Worm (Caenorhabditis elegans): ENCODE measurements around the gene Y75B8A.23.

The Y75B8A.23 gene

DNA sequence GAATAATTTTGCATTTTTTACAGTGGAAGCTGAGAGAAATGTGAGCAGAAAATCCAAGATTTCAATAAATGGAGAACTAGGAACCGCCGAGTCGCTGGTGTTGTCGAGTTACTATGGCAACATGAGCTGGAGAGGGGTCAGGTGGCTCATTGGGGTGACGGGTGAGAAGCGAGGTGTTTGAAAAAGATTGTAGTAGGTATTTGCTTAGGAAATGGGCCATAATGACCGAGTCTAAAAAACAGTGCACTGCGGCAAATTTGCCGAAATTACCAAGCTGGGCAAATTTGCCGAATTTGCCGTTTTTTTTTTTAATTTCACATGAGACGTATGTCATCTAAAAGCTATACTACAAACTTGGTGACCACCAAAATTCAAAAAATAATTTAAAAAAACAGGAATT lies 48.0 kb upstream of the Y75B8A.23 start, which contains the start of gene osm-12:
Gene osm-12 (minus strand): TSS at position 101 of the 400 bp plus-strand sequence.
- no peak for TF ChIP-seq nfya-1 (tag; optimal IDR thresholded peaks at IDR 0.05)
- no peak for TF ChIP-seq ceh-22 (tag; optimal IDR thresholded peaks at IDR 0.05)
- TF ChIP-seq F13H6.1 (tag; optimal IDR thresholded peaks at IDR 0.05): no peak
- TF ChIP-seq dmd-4 (tag; optimal IDR thresholded peaks at IDR 0.05; ENCODE audit: borderline replicate concordance): no peak
- no peak for TF ChIP-seq ref-2 (tag; optimal IDR thresholded peaks at IDR 0.05)
- TF ChIP-seq pha-2 (tag; optimal IDR thresholded peaks at IDR 0.05): no peak
- no peak for TF ChIP-seq pha-4 (tag; optimal IDR thresholded peaks at IDR 0.05)
- no peak for TF ChIP-seq syd-9 (tag; optimal IDR thresholded peaks at IDR 0.05)
- TF ChIP-seq ets-4 (tag; optimal IDR thresholded peaks at IDR 0.05): no peak
- TF ChIP-seq ttx-3 (tag; optimal IDR thresholded peaks at IDR 0.05): no peak

DNA sequence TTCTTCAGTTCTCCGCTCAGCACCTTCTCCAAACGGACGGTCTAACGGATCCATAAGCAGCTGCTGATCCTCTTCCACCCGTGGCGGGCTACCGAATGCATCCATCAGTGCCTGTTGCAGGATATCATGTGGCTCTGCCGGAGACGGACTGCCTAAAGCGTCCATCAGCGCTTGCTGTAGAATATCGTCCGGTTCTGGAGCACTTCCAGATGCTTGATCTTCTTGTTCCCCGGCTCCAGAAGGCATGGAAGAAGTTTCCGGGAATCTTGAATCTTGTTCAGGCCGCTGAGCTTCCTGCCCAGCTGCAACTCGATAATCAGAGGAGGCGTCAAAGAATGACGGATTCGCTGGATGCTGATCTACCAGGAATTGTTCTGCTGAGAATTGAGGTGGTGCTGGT lies 45.2 kb upstream of the Y75B8A.23 start:
- TF ChIP-seq C38D4.7 (GFP tag; optimal IDR thresholded peaks at IDR 0.05): no peak
- no peak for TF ChIP-seq syd-9 (tag; optimal IDR thresholded peaks at IDR 0.05)

DNA sequence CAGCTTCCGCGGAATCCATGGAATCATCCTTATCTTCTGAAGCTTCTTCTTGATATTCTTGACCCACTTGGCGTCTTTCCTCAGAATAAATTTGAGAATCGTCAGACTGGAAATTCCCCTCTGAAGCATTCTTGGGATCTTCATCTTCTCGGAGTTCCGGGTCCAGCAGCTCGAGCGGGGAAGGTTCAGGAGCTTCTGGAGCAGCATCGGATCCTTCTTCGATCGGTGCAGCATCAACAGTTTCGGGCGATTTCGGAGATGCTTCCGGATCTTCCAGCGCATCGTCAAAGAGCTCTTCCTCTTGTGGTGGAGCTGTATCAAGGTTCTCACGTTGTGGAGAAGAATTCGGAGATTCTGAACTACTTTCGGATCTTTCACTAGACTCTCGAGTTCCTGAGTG lies 42.9 kb upstream of the Y75B8A.23 start:
- TF ChIP-seq sox-2 (GFP tag; IDR thresholded peaks at IDR 0.05) (no peak), ahr-1 (tag; optimal IDR thresholded peaks at IDR 0.05) (no peak), npax-4 (tag; optimal IDR thresholded peaks at IDR 0.05) (no peak), gmeb-2 (tag; optimal IDR thresholded peaks at IDR 0.05) (no peak), ceh-9 (tag; optimal IDR thresholded peaks at IDR 0.05) (no peak), zip-5 (tag; optimal IDR thresholded peaks at IDR 0.05) (no peak), ceh-24 (tag; optimal IDR thresholded peaks at IDR 0.05) (no peak), unc-42 (tag; optimal IDR thresholded peaks at IDR 0.05) (no peak), pqm-1 (tag; optimal IDR thresholded peaks at IDR 0.05) (no peak), ceh-22 (tag; optimal IDR thresholded peaks at IDR 0.05) (no peak), elt-4 (tag; optimal IDR thresholded peaks at IDR 0.05) (no peak)

DNA sequence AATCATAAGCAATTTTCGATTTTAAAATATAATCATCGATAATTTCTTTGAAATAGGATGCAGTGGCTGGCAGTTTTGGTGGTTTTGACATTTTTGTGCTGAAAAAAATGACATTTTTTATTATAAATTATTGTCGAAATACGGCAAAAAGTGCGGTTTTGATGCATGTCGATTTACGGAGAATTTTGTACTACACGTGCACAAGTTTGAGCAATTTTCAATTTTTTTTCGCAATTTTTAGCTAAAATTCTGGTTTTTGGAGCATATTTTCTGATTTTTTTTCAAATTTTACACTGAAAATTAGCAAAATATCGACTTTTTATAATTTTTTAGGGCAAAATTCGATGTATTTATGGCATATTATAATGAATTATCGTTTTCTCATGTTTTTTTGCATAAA lies 34.9 kb upstream of the Y75B8A.23 start, which contains the start of gene Y75B8A.13:
Gene Y75B8A.13 (minus strand): TSS at position 101 of the 400 bp plus-strand sequence.
- TF ChIP-seq sox-2 (GFP tag; IDR thresholded peaks at IDR 0.05): no peak
- no peak for TF ChIP-seq hlh-8 (tag; optimal IDR thresholded peaks at IDR 0.05)
- TF ChIP-seq hlh-6 (tag; optimal IDR thresholded peaks at IDR 0.05): no peak
- TF ChIP-seq C08G9.2 (tag; optimal IDR thresholded peaks at IDR 0.05): no peak
- TF ChIP-seq hlh-30 (tag; optimal IDR thresholded peaks at IDR 0.05; ENCODE audit: insufficient read depth): no peak
- TF ChIP-seq nfya-1 (tag; optimal IDR thresholded peaks at IDR 0.05): no peak
- no peak for TF ChIP-seq F13H6.1 (tag; optimal IDR thresholded peaks at IDR 0.05)
- TF ChIP-seq pax-1 (tag; optimal IDR thresholded peaks at IDR 0.05): no peak
- no peak for TF ChIP-seq ceh-19 (GFP tag; optimal IDR thresholded peaks at IDR 0.05)
- TF ChIP-seq C38D4.7 (GFP tag; optimal IDR thresholded peaks at IDR 0.05): no peak
- TF ChIP-seq pag-3 (tag; optimal IDR thresholded peaks at IDR 0.05; ENCODE audit: borderline replicate concordance): no peak
- no peak for TF ChIP-seq nhr-232 (tag; optimal IDR thresholded peaks at IDR 0.05)

DNA sequence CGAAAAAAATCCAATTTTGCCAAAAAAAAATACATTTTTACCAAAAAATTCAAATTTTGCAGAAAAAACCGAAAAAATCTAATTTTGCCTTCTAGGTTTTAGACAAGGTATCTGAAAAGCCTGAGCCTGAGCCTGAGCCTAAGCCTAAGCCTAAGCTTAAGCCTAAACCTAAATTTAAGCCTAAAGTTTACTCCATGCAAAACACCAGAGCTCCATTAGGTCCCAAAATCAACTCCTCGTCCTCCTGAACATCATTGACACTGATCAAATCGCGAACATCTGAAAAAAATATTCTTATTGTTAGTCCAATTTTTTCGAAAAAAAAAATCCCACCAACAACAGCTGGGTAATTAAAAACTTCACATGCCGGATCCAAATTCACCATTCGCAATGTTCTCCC lies 32.4 kb upstream of the Y75B8A.23 start:
- TF ChIP-seq ceh-19 (GFP tag; optimal IDR thresholded peaks at IDR 0.05) (no peak), pqm-1 (tag; optimal IDR thresholded peaks at IDR 0.05) (no peak), ref-2 (tag; optimal IDR thresholded peaks at IDR 0.05) (no peak), dmd-4 (tag; optimal IDR thresholded peaks at IDR 0.05; ENCODE audit: borderline replicate concordance) (no peak), ttx-3 (tag; optimal IDR thresholded peaks at IDR 0.05) (no peak), lim-6 (tag; optimal IDR thresholded peaks at IDR 0.05) (no peak), rnt-1 (tag; optimal IDR thresholded peaks at IDR 0.05) (no peak), ama-1 (optimal IDR thresholded peaks at IDR 0.05) (no peak), ceh-22 (tag; optimal IDR thresholded peaks at IDR 0.05) (no peak), sox-2 (GFP tag; IDR thresholded peaks at IDR 0.05) (no peak), nfya-1 (tag; optimal IDR thresholded peaks at IDR 0.05) (no peak), sox-4 (tag; optimal IDR thresholded peaks at IDR 0.05) (no peak), ceh-24 (tag; optimal IDR thresholded peaks at IDR 0.05) (no peak)

Data from whole organism, late embryonic.